Fruit fly (Drosophila melanogaster) whole organism, embryonic: ENCODE results near the gene CkIIalpha-i3.

Source experiments
- Abd-B ChIP-seq: fragments of 200-800 bp; sonication (Bioruptor generic); optimal IDR thresholded peaks from 2 replicates; lab custom pipeline; 2018; ENCODE audit warnings: missing biosample characterization, mild to moderate bottlenecking, missing genetic modification characterization, moderate library complexity
- Awh ChIP-seq: fragments of 200-800 bp; sonication (Bioruptor generic); IDR thresholded peaks from 2 replicates; pipeline ENCODE4, ENCODE4 v1.3.6; 2022; ENCODE audit warnings: missing biosample characterization, missing genetic modification characterization
- Bdp1 ChIP-seq: fragments of 200-800 bp; sonication (Bioruptor generic); optimal IDR thresholded peaks from 3 replicates; lab custom pipeline; 2016; ENCODE audit warnings: missing biosample characterization, missing genetic modification characterization
- Blimp-1 ChIP-seq: fragments of 200-800 bp; sonication (Bioruptor generic); optimal IDR thresholded peaks from 3 replicates; lab custom pipeline; 2018; ENCODE audit warnings: missing biosample characterization, missing genetic modification characterization, mild to moderate bottlenecking, moderate library complexity, missing genetic modification reagents
- CG10565 ChIP-seq: fragments of 200-800 bp; sonication (Bioruptor generic); optimal IDR thresholded peaks from 3 replicates; lab custom pipeline; 2016; ENCODE audit warnings: missing biosample characterization, mild to moderate bottlenecking, missing genetic modification characterization
- CG11093 ChIP-seq: fragments of 200-800 bp; sonication (Bioruptor generic); IDR thresholded peaks from 3 replicates; pipeline ENCODE4 v1.3.6; 2022; ENCODE audit warnings: missing biosample characterization, missing genetic modification characterization
- CG13123 ChIP-seq: fragments of 200-800 bp; sonication (Bioruptor generic); optimal IDR thresholded peaks from 2 replicates; lab custom pipeline; 2016; ENCODE audit warnings: missing biosample characterization, missing genetic modification characterization
- CG15073 ChIP-seq: fragments of 200-800 bp; sonication (Bioruptor generic); optimal IDR thresholded peaks from 2 replicates; lab custom pipeline; 2016; ENCODE audit warnings: missing biosample characterization, missing genetic modification characterization
- CG1529 ChIP-seq: fragments of 200-800 bp; sonication (Bioruptor generic); optimal IDR thresholded peaks from 3 replicates; lab custom pipeline; 2018; ENCODE audit warnings: missing biosample characterization, missing genetic modification characterization
- CG15514 ChIP-seq: fragments of 200-800 bp; sonication (Bioruptor generic); optimal IDR thresholded peaks from 3 replicates; lab custom pipeline; 2017; ENCODE audit warnings: missing biosample characterization, missing genetic modification characterization, mild to moderate bottlenecking, moderate library complexity, missing genetic modification reagents
- CG15601 ChIP-seq: fragments of 200-800 bp; sonication (Bioruptor generic); optimal IDR thresholded peaks from 3 replicates; lab custom pipeline; 2019; ENCODE audit warnings: missing biosample characterization, mild to moderate bottlenecking, missing genetic modification characterization, moderate library complexity
- CG17385 ChIP-seq: fragments of 200-800 bp; sonication (Bioruptor generic); optimal IDR thresholded peaks from 3 replicates; lab custom pipeline; 2018; ENCODE audit warnings: missing biosample characterization, mild to moderate bottlenecking, missing genetic modification characterization
- CG18011 ChIP-seq: fragments of 200-800 bp; sonication (Bioruptor generic); optimal IDR thresholded peaks from 2 replicates; lab custom pipeline; 2017; ENCODE audit warnings: missing biosample characterization, missing genetic modification characterization, mild to moderate bottlenecking, moderate library complexity, missing genotype
- CG18262 ChIP-seq: fragments of 200-800 bp; optimal IDR thresholded peaks from 3 replicates; lab custom pipeline; 2019; ENCODE audit warnings: missing biosample characterization, mild to moderate bottlenecking, missing genetic modification characterization, moderate library complexity
- CG18476 ChIP-seq: fragments of 200-800 bp; sonication (Bioruptor generic); optimal IDR thresholded peaks from 2 replicates; lab custom pipeline; 2016; ENCODE audit warnings: missing biosample characterization, mild to moderate bottlenecking, missing genetic modification characterization
- CG18599 ChIP-seq: fragments of 200-800 bp; sonication (Bioruptor generic); optimal IDR thresholded peaks from 3 replicates; lab custom pipeline; 2017; ENCODE audit warnings: missing biosample characterization, missing genetic modification characterization, mild to moderate bottlenecking, moderate library complexity, missing genetic modification reagents
- CG33557 ChIP-seq: fragments of 200-800 bp; sonication (Bioruptor generic); optimal IDR thresholded peaks from 2 replicates; lab custom pipeline; 2019; ENCODE audit warnings: missing biosample characterization, mild to moderate bottlenecking, missing genetic modification characterization, moderate library complexity
- CG3407 ChIP-seq: fragments of 200-800 bp; sonication (Bioruptor generic); optimal IDR thresholded peaks from 2 replicates; lab custom pipeline; 2018; ENCODE audit warnings: missing biosample characterization, mild to moderate bottlenecking, missing genetic modification characterization
- CG34224 ChIP-seq: fragments of 200-800 bp; sonication (Bioruptor generic); IDR thresholded peaks from 3 replicates; pipeline ENCODE4 v1.3.6; 2022; ENCODE audit warnings: missing biosample characterization, missing genetic modification characterization; ENCODE audit not compliant: partially characterized antibody
- CG34376 ChIP-seq: fragments of 200-800 bp; sonication (Bioruptor generic); optimal IDR thresholded peaks from 2 replicates; lab custom pipeline; 2018; ENCODE audit warnings: missing biosample characterization, mild to moderate bottlenecking, missing genetic modification characterization
- CG4404 ChIP-seq: fragments of 200-800 bp; sonication (Bioruptor generic); IDR thresholded peaks from 2 replicates; pipeline ENCODE4 v1.3.6; 2022; ENCODE audit warnings: missing biosample characterization, missing genetic modification characterization
- CG4707 ChIP-seq: fragments of 200-800 bp; sonication (Bioruptor generic); optimal IDR thresholded peaks from 2 replicates; lab custom pipeline; 2018; ENCODE audit warnings: missing biosample characterization, mild to moderate bottlenecking, missing genetic modification characterization, moderate library complexity
- CG8290 ChIP-seq, 3 experiments: fragments of 200-800 bp; sonication (Bioruptor generic); optimal IDR thresholded peaks; 2 replicates each; lab custom pipeline; 2016 to 2019; ENCODE audit warnings: missing biosample characterization in 3 of 3, missing genetic modification characterization in 3 of 3, mild to moderate bottlenecking in 2 of 3, moderate library complexity in 1 of 3
- CG8359 ChIP-seq: fragments of 200-800 bp; sonication (Bioruptor generic); optimal IDR thresholded peaks from 2 replicates; lab custom pipeline; 2017; ENCODE audit warnings: missing biosample characterization, mild to moderate bottlenecking, missing genetic modification characterization, borderline replicate concordance
- Dad ChIP-seq: fragments of 200-800 bp; sonication (Bioruptor generic); optimal IDR thresholded peaks from 3 replicates; lab custom pipeline; 2016; ENCODE audit warnings: missing biosample characterization, missing genetic modification characterization
- Dip3 ChIP-seq: fragments of 200-800 bp; sonication (Bioruptor generic); optimal IDR thresholded peaks from 3 replicates; lab custom pipeline; 2016; ENCODE audit warnings: missing biosample characterization, missing genetic modification characterization
- Dp ChIP-seq: fragments of 200-800 bp; sonication (Bioruptor generic); optimal IDR thresholded peaks from 2 replicates; lab custom pipeline; 2018; ENCODE audit warnings: missing biosample characterization, mild to moderate bottlenecking, missing genetic modification characterization, moderate library complexity
- Hmx ChIP-seq: fragments of 200-800 bp; sonication (Bioruptor generic); optimal IDR thresholded peaks from 2 replicates; lab custom pipeline; 2016; ENCODE audit warnings: missing biosample characterization, missing genetic modification characterization
- Hsf ChIP-seq: fragments of 200-800 bp; sonication (Bioruptor generic); optimal IDR thresholded peaks from 3 replicates; lab custom pipeline; 2016; ENCODE audit warnings: missing biosample characterization, missing genetic modification characterization
- Lhr ChIP-seq: fragments of 200-800 bp; sonication (Bioruptor generic); optimal IDR thresholded peaks from 3 replicates; lab custom pipeline; 2017; ENCODE audit warnings: mild to moderate bottlenecking, missing biosample characterization, missing genetic modification reagents, missing genetic modification characterization
- Lpt ChIP-seq: fragments of >200 bp; optimal IDR thresholded peaks from 2 replicates; lab custom pipeline; 2018; ENCODE audit warnings: missing biosample characterization, missing genetic modification characterization
- NC2β ChIP-seq: fragments of 200-800 bp; sonication (Bioruptor generic); optimal IDR thresholded peaks from 2 replicates; lab custom pipeline; 2016; ENCODE audit warnings: missing biosample characterization, missing genetic modification characterization
- Neu2 ChIP-seq: fragments of 200-800 bp; sonication (Bioruptor generic); optimal IDR thresholded peaks from 3 replicates; lab custom pipeline; 2016; ENCODE audit warnings: missing biosample characterization, missing genetic modification characterization, borderline replicate concordance
- Side ChIP-seq: fragments of 200-800 bp; sonication (Bioruptor generic); optimal IDR thresholded peaks from 2 replicates; lab custom pipeline; 2016; ENCODE audit warnings: missing biosample characterization, missing genetic modification characterization
- Ssrp ChIP-seq: fragments of 200-800 bp; sonication (Bioruptor generic); optimal IDR thresholded peaks from 2 replicates; lab custom pipeline; 2018; ENCODE audit warnings: missing biosample characterization, mild to moderate bottlenecking, missing genetic modification characterization, moderate library complexity
- Tbp ChIP-seq: fragments of >200 bp; optimal IDR thresholded peaks from 2 replicates; lab custom pipeline; 2018; ENCODE audit warnings: missing biosample characterization, missing genetic modification characterization
- chinmo ChIP-seq: fragments of 200-800 bp; sonication (Bioruptor generic); IDR thresholded peaks from 4 replicates; pipeline ENCODE4 v1.3.6; 2022; ENCODE audit warnings: missing biosample characterization, missing genetic modification characterization; ENCODE audit not compliant: partially characterized antibody
- gro ChIP-seq: fragments of 200-800 bp; sonication (Bioruptor generic); optimal IDR thresholded peaks from 2 replicates; lab custom pipeline; 2016; ENCODE audit warnings: missing biosample characterization, missing genetic modification characterization
- kah ChIP-seq: fragments of 200-800 bp; sonication (Bioruptor generic); optimal IDR thresholded peaks from 2 replicates; lab custom pipeline; 2018; ENCODE audit warnings: missing biosample characterization, mild to moderate bottlenecking, missing genetic modification characterization
- phol ChIP-seq: fragments of 200-800 bp; sonication (Bioruptor generic); optimal IDR thresholded peaks from 3 replicates; lab custom pipeline; 2018; ENCODE audit warnings: missing biosample characterization, mild to moderate bottlenecking, missing genetic modification characterization, moderate library complexity
- ranshi ChIP-seq: fragments of 200-800 bp; sonication (Bioruptor generic); IDR thresholded peaks from 2 replicates; pipeline ENCODE4 v1.3.6; 2022; ENCODE audit warnings: missing biosample characterization, missing genetic modification characterization
- scrt ChIP-seq: fragments of 200-800 bp; sonication (Bioruptor generic); optimal IDR thresholded peaks from 2 replicates; lab custom pipeline; 2018; ENCODE audit warnings: missing biosample characterization, mild to moderate bottlenecking, missing genetic modification characterization, moderate library complexity
- so ChIP-seq: fragments of 200-800 bp; sonication (Bioruptor generic); IDR thresholded peaks from 3 replicates; pipeline ENCODE4 v1.3.6; 2022; ENCODE audit warnings: missing biosample characterization, missing genetic modification characterization
- tx ChIP-seq: fragments of 200-800 bp; sonication (Bioruptor generic); optimal IDR thresholded peaks from 2 replicates; lab custom pipeline; 2016; ENCODE audit warnings: missing biosample characterization, missing genetic modification characterization
- usp ChIP-seq: fragments of >200 bp; optimal IDR thresholded peaks from 2 replicates; lab custom pipeline; 2017; ENCODE audit warnings: missing biosample characterization, missing genetic modification characterization
- vfl ChIP-seq: fragments of 200-800 bp; sonication (Bioruptor generic); optimal IDR thresholded peaks from 2 replicates; lab custom pipeline; 2016; ENCODE audit warnings: missing biosample characterization, missing genetic modification characterization
- wor ChIP-seq: fragments of 200-800 bp; sonication (Bioruptor generic); IDR thresholded peaks from 2 replicates; pipeline ENCODE4 v1.3.6; 2022; ENCODE audit warnings: missing biosample characterization, missing genetic modification characterization
- zf30C ChIP-seq: fragments of 200-800 bp; sonication (Bioruptor generic); optimal IDR thresholded peaks from 3 replicates; lab custom pipeline; 2018; ENCODE audit warnings: missing biosample characterization, mild to moderate bottlenecking, missing genetic modification characterization

CkIIalpha-i3 gene

dm6 chr3L:738523-739356, 28.3 kb upstream of the CkIIalpha-i3 start (continued):
- peak; percentile 75 for TF ChIP-seq CG13123 (GFP tag; lab: Kevin White, UChicago)
- TF ChIP-seq CG4404 (GFP tag; lab: Robert Waterston, UW), result peak; percentile 80
- TF ChIP-seq CG3407, result peak; percentile 89
- no peak for TF ChIP-seq CG34224 (GFP tag; lab: Robert Waterston, UW)
- peak; percentile 46 for TF ChIP-seq NC2β (GFP tag; lab: Kevin White, UChicago)
- peak; percentile 91 for TF ChIP-seq wor (GFP tag; lab: Robert Waterston, UW)
- TF ChIP-seq CG18599 (GFP tag; lab: Kevin White, UChicago), result peak; percentile 92
- TF ChIP-seq Dip3 (GFP tag; lab: Kevin White, UChicago), result peak; percentile 34
- peak; percentile 90 for TF ChIP-seq CG8359 (GFP tag; lab: Kevin White, UChicago)
- TF ChIP-seq Neu2 (GFP tag; lab: Kevin White, UChicago), result no peak
- TF ChIP-seq CG15073 (GFP tag; lab: Kevin White, UChicago), result peak; percentile 40
- TF ChIP-seq CG11093 (GFP tag; lab: Robert Waterston, UW), result peak; percentile 87
- peak; percentile 86 for TF ChIP-seq so (GFP tag; lab: Robert Waterston, UW)
- peak; percentile 72 for TF ChIP-seq Dad (GFP tag; lab: Kevin White, UChicago)
- peak; percentile 78 for TF ChIP-seq CG18476 (GFP tag; lab: Kevin White, UChicago)
- peak; percentile 87 for TF ChIP-seq zf30C (GFP tag; lab: Kevin White, UChicago)
- TF ChIP-seq usp (GFP tag; lab: Kevin White, UChicago), result no peak
- peak; percentile 84 for TF ChIP-seq Lhr
- peak; percentile 94 for TF ChIP-seq phol
- TF ChIP-seq tx (GFP tag; lab: Kevin White, UChicago), result peak; percentile 1
- peak; percentile 89 for TF ChIP-seq ranshi (GFP tag; lab: Robert Waterston, UW)
- peak; percentile 80 for TF ChIP-seq CG4707
- peak; percentile 69 for TF ChIP-seq vfl (GFP tag; lab: Kevin White, UChicago)
- peak; percentile 43 for TF ChIP-seq CG18011
- peak; percentile 29 for TF ChIP-seq gro (GFP tag; lab: Kevin White, UChicago)
- peak; percentile 88 for TF ChIP-seq CG1529 (GFP tag; lab: Kevin White, UChicago)
- TF ChIP-seq Dp (GFP tag; lab: Kevin White, UChicago), result no peak
- no peak for TF ChIP-seq Tbp (GFP tag; lab: Kevin White, UChicago)
- TF ChIP-seq Hmx (GFP tag; lab: Kevin White, UChicago), result peak; percentile 16
- TF ChIP-seq CG10565, result peak; percentile 63
- TF ChIP-seq kah, result peak; percentile 87
- TF ChIP-seq Blimp-1 (GFP tag; lab: Kevin White, UChicago), result peak; percentile 94
- TF ChIP-seq Bdp1 (GFP tag; lab: Kevin White, UChicago), result peak; percentile 37
- TF ChIP-seq CG33557 (GFP tag; lab: Kevin White, UChicago), result peak; percentile 95
- peak; percentile 95 for TF ChIP-seq CG18262 (tag; lab: Kevin White, UChicago)
- peak; percentile 92 for TF ChIP-seq Ssrp (tag; lab: Kevin White, UChicago)
- peak; percentile 82 for TF ChIP-seq Abd-B
- peak; percentile 89 for TF ChIP-seq CG17385 (GFP tag; lab: Kevin White, UChicago)
- TF ChIP-seq Hsf (GFP tag; lab: Kevin White, UChicago), result peak; percentile 83
- TF ChIP-seq CG34376, result peak; percentile 60
- TF ChIP-seq chinmo (GFP tag; lab: Robert Waterston, UW), result no peak
- TF ChIP-seq CG15514 (GFP tag; lab: Kevin White, UChicago), result peak; percentile 76
- peak; percentile 94 for TF ChIP-seq CG15601 (tag; lab: Kevin White, UChicago)
- peak; percentile 83 for TF ChIP-seq CG8290 (GFP tag; optimal IDR thresholded peaks at IDR 0.05; lab: Kevin White, UChicago)
- peak; percentile 44 to 69 for TF ChIP-seq CG8290 (tag; optimal IDR thresholded peaks at IDR 0.05; lab: Kevin White, UChicago)
- TF ChIP-seq Awh (GFP tag; lab: Robert Waterston, UW), result peak; percentile 92
- TF ChIP-seq scrt, result peak; percentile 81
- peak; percentile 11 for TF ChIP-seq Side (GFP tag; lab: Kevin White, UChicago)
- TF ChIP-seq Lpt (GFP tag; lab: Kevin White, UChicago), result no peak
